Worm (Caenorhabditis elegans): ENCODE results near the gene srg-37.

Gene srg-37

DNA sequence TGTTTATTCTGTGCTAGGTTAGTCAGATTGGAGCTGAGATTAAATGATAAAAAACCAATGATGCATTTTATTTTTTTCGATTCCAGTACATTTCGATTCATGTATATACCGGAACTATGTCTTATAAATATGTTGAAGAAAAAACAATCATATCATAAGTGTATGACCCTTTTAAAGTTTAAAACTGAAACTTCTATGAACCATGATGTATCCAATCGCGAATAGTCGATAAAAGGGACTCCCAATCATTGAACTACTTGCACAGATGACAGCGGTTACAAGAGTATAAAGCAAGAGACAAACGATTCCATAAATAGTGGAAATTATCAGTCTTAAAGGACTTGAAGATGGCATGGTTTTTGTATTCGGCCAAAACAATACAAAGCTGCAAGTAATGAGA is at the start of gene srg-37:
TSS of gene srg-37 (minus strand) at position 101 of the 400 bp plus-strand sequence.
- TF ChIP-seq attf-3 (GFP tag; conservative IDR thresholded peaks at IDR 0.05) (no peak), mcd-1 (GFP tag; IDR thresholded peaks at IDR 0.05) (no peak), lin-54 (GFP tag; optimal IDR thresholded peaks at IDR 0.05) (no peak), nhr-120 (GFP tag; IDR thresholded peaks at IDR 0.05) (no peak), ceh-40 (GFP tag; IDR thresholded peaks at IDR 0.05) (no peak), Y95B8A.8 (GFP tag; IDR thresholded peaks at IDR 0.05) (no peak), efl-1 (GFP tag; optimal IDR thresholded peaks at IDR 0.05) (no peak), F23B12.7 (tag; optimal IDR thresholded peaks at IDR 0.05; ENCODE audit: insufficient read depth) (no peak), tbx-9 (tag; optimal IDR thresholded peaks at IDR 0.05; ENCODE audit: borderline replicate concordance) (no peak), gei-17 (GFP tag; optimal IDR thresholded peaks at IDR 0.05) (no peak), hlh-26 (GFP tag; conservative IDR thresholded peaks at IDR 0.05) (no peak), ekl-4 (GFP tag; IDR thresholded peaks at IDR 0.05) (no peak), Y67H2A.10 (GFP tag; conservative IDR thresholded peaks at IDR 0.05) (no peak), mxl-1 (tag; optimal IDR thresholded peaks at IDR 0.05) (no peak), repo-1 (tag; optimal IDR thresholded peaks at IDR 0.05) (no peak), lir-1 (GFP tag; conservative IDR thresholded peaks at IDR 0.05) (no peak), hmg-1.2 (GFP tag; IDR thresholded peaks at IDR 0.05) (no peak), dox-1 (GFP tag; IDR thresholded peaks at IDR 0.05) (no peak), nfyb-1 (GFP tag; IDR thresholded peaks at IDR 0.05) (no peak)

DNA sequence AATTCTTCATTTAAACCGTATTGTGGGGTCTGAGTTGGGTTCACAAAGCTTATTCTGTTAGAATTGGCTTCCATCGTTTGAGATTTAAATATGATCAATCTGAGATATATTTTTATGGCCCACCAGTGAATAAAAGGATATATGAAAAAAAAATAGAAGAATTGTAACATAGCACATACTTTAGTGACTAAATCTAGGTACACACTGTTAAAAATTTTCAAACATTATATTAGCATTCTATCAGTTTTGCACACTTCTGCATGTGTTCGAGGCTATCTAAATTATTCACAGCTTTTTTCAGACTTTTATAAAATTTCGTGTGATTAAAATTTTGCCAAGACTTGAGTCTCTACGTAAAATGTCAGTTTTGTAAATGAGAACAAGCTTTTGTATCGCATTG is 46.7 kb upstream of the srg-37 start, which contains the start of gene E02H4.2:
TSS of gene E02H4.2 (minus strand) at position 101 of the 400 bp plus-strand sequence.
- TF ChIP-seq ztf-25 (GFP tag; IDR thresholded peaks at IDR 0.05): no peak
- TF ChIP-seq unc-130 (GFP tag; optimal IDR thresholded peaks at IDR 0.05): no peak
- TF ChIP-seq Y79H2A.3 (GFP tag; conservative IDR thresholded peaks at IDR 0.05): no peak
- no peak for TF ChIP-seq Y95B8A.8 (GFP tag; IDR thresholded peaks at IDR 0.05)

DNA sequence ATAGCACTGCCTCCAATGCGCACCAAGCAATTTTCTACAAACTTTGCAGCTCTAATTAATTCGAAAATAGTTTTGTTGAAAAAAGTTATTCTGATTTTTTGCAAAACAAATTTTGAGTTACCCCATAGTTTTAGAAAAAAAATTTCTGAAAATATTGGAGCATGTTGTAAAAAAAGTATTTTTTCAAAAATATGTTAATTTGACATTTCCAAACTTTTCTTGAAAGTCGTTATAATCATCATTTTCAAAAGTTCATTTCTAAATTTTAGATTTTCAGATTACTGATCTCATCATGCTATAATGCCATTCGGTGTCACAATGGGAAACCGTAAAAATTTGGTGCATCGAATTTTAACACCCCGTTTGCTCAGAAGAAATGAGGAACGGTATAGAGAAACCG is 32.9 kb upstream of the srg-37 start, which contains the start of gene del-1:
TSS of gene del-1 (plus strand) at position 301 of the 400 bp plus-strand sequence.
- TF ChIP-seq Y95B8A.8 (GFP tag; IDR thresholded peaks at IDR 0.05) (no peak), repo-1 (tag; optimal IDR thresholded peaks at IDR 0.05) (no peak), somi-1 (GFP tag; optimal IDR thresholded peaks at IDR 0.05) (no peak)

DNA sequence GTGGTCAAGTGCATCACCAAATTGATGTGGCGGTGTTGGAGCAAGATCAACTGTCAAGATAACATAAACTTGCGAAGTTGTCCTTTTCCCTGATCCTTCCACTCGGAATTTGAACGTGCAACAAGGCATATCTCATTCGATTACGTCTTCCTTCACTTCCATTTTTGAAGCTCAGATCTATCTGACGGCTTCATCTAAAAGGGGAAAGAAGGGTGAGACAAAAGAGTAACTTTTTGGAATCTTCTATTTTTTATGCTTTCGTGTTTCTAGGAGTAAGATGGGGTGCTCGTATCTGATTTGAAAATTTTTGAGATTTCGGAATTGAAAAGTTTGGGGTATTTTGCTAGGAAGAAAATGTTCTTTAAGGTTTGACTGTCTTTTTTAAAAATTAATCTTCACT is 32.3 kb upstream of the srg-37 start:
- TF ChIP-seq hrde-1 (tag; optimal IDR thresholded peaks at IDR 0.05; ENCODE audit: borderline replicate concordance) (no peak), cebp-1 (GFP tag; IDR thresholded peaks at IDR 0.05) (no peak), cebp-1 (tag; optimal IDR thresholded peaks at IDR 0.05) (no peak), ama-1 (optimal IDR thresholded peaks at IDR 0.05) (no peak), ama-1 (GFP tag; optimal IDR thresholded peaks at IDR 0.05) (no peak), rec-8 (tag; optimal IDR thresholded peaks at IDR 0.05) (no peak), madf-6 (GFP tag; IDR thresholded peaks at IDR 0.05) (no peak), lag-1 (GFP tag; IDR thresholded peaks at IDR 0.05) (no peak), F23B12.7 (tag; optimal IDR thresholded peaks at IDR 0.05; ENCODE audit: insufficient read depth) (no peak), ccch-3 (GFP tag; optimal IDR thresholded peaks at IDR 0.05) (no peak), lsy-27 (tag; optimal IDR thresholded peaks at IDR 0.05; ENCODE audit: borderline replicate concordance, insufficient read depth) (no peak), xnd-1 (tag; optimal IDR thresholded peaks at IDR 0.05) (no peak), egl-44 (GFP tag; IDR thresholded peaks at IDR 0.05) (no peak), C17E4.6 (GFP tag; IDR thresholded peaks at IDR 0.05) (no peak), ceh-100 (GFP tag; IDR thresholded peaks at IDR 0.05) (no peak), F37B4.10 (GFP tag; IDR thresholded peaks at IDR 0.05) (no peak), lin-26 (GFP tag; IDR thresholded peaks at IDR 0.05) (no peak), tlf-1 (GFP tag; optimal IDR thresholded peaks at IDR 0.05) (no peak), madf-3 (GFP tag; IDR thresholded peaks at IDR 0.05) (no peak), ztf-6 (GFP tag; IDR thresholded peaks at IDR 0.05) (no peak), Y67H2A.10 (GFP tag; conservative IDR thresholded peaks at IDR 0.05) (no peak), F22D6.2 (tag; optimal IDR thresholded peaks at IDR 0.05) (no peak)

Data from whole organism, young adult.